Worm (Caenorhabditis elegans): Measurements from ENCODE around the gene M70.5.

DNA sequence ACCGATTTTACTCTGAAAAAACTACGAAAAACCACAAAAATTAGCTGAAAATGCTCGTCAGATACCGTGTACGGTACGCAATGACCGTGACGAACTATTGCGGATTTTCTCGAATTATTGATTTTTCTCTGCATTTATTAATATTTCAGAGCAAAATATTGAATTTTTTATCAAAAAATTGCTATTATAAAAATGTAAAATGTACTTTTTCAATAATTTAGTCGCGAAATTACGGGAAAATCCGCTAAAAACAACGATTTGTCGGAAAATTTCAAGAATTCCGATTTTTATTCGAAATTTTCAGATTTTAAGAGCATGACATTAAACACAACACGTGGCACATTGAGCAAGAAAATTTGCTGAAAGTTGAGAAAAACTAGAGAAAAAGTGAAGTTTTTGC, 40.9 kb upstream of the M70.5 start, which contains the start of gene Y38F2AL.12:
- no peak for TF ChIP-seq flt-1 (GFP tag; IDR thresholded peaks at IDR 0.05)
- TF ChIP-seq scrt-1 (GFP tag; IDR thresholded peaks at IDR 0.05) = no peak
